Worm (Caenorhabditis elegans) whole organism, late embryonic: ENCODE data around the gene C24B5.4.

Experiments used
- ama-1 ChIP-seq: fragments of 150-350 bp; optimal IDR thresholded peaks from 2 replicates; lab custom pipeline; 2014
- hlh-30 ChIP-seq: sonication (generic microtip); optimal IDR thresholded peaks from 2 replicates; lab custom pipeline; 2017; ENCODE audit warnings: antibody characterized with exemption, missing genetic modification characterization, missing compliant biosample characterization; ENCODE audit not compliant: insufficient read depth
- nfya-1 ChIP-seq: sonication (generic microtip); optimal IDR thresholded peaks from 2 replicates; lab custom pipeline; 2017; ENCODE audit warnings: missing genetic modification characterization, mild to moderate bottlenecking, missing compliant biosample characterization, antibody characterized with exemption, moderate library complexity
- pag-3 ChIP-seq: sonication (generic microtip); optimal IDR thresholded peaks from 2 replicates; lab custom pipeline; 2016; ENCODE audit warnings: missing compliant biosample characterization, missing genetic modification characterization, borderline replicate concordance
- pha-4 ChIP-seq: fragments of 150-350 bp; optimal IDR thresholded peaks from 2 replicates; lab custom pipeline; 2018; ENCODE audit warnings: missing biosample characterization, missing genetic modification reagents, missing genetic modification characterization
- ztf-16 ChIP-seq: sonication (generic microtip); optimal IDR thresholded peaks from 2 replicates; lab custom pipeline; 2017; ENCODE audit warnings: missing genetic modification characterization, missing compliant biosample characterization

- TF ChIP-seq hlh-30 (tag; lab: Kevin White, UChicago) (no peak), nfya-1 (tag; lab: Kevin White, UChicago) (no peak), ama-1 (lab: Kevin White, UChicago) (no peak), pha-4 (tag; lab: Kevin White, UChicago) (no peak), pag-3 (tag; lab: Kevin White, UChicago) (no peak), ztf-16 (no peak)
Measured at ce11 chrV:9148151-9148550, 49.0 kb downstream of the C24B5.4 start.
